Worm (Caenorhabditis elegans) whole organism, L3 larva: ENCODE data around the gene T05A1.5.

ENCODE experiments used
- ama-1 ChIP-seq: fragments of 150-350 bp; optimal IDR thresholded peaks from 2 replicates; lab custom pipeline; 2018
- fkh-10 ChIP-seq: sonication (generic microtip); optimal IDR thresholded peaks from 2 replicates; lab custom pipeline; 2017; ENCODE audit warnings: missing biosample characterization, missing genetic modification reagents, missing genetic modification characterization
- lin-39 ChIP-seq: fragments of 150-350 bp; optimal IDR thresholded peaks from 2 replicates; lab custom pipeline; 2018; ENCODE audit warnings: missing biosample characterization, missing genetic modification reagents, missing genetic modification characterization
- nhr-25 ChIP-seq: sonication (generic microtip); optimal IDR thresholded peaks from 2 replicates; lab custom pipeline; 2017; ENCODE audit warnings: missing biosample characterization, missing genetic modification characterization
- nhr-76 ChIP-seq: fragments of 150-350 bp; sonication (generic microtip); optimal IDR thresholded peaks from 5 replicates; lab custom pipeline; 2014; ENCODE audit warnings: missing biosample characterization, missing genetic modification characterization
- pqm-1 ChIP-seq: fragments of 150-350 bp; optimal IDR thresholded peaks from 2 replicates; lab custom pipeline; 2017; ENCODE audit warnings: missing biosample characterization, missing genetic modification characterization, inconsistent platforms
- sea-2 ChIP-seq: fragments of 150-350 bp; sonication (generic microtip); optimal IDR thresholded peaks from 4 replicates; lab custom pipeline; 2014; ENCODE audit warnings: missing biosample characterization, missing genetic modification reagents, missing genetic modification characterization
- snpc-4 ChIP-seq: fragments of 150-350 bp; optimal IDR thresholded peaks from 2 replicates; lab custom pipeline; 2014; ENCODE audit warnings: missing biosample characterization, missing genetic modification characterization
- unc-62 ChIP-seq: fragments of 150-350 bp; sonication (generic microtip); optimal IDR thresholded peaks from 4 replicates; lab custom pipeline; 2014; ENCODE audit warnings: missing biosample characterization, missing genetic modification reagents, missing genetic modification characterization
- zag-1 ChIP-seq: fragments of 150-350 bp; optimal IDR thresholded peaks from 2 replicates; lab custom pipeline; 2014; ENCODE audit warnings: missing biosample characterization, missing genetic modification characterization
- ztf-11 ChIP-seq: fragments of 150-350 bp; optimal IDR thresholded peaks from 2 replicates; lab custom pipeline; 2014; ENCODE audit warnings: missing biosample characterization, missing genetic modification characterization

ce11 chrIV:9537500-9537899 is 8.6 kb upstream of the T05A1.5 start:
- no peak for TF ChIP-seq unc-62
- TF ChIP-seq snpc-4 (tag; lab: Kevin White, UChicago): no peak
- TF ChIP-seq nhr-76 (tag; lab: Kevin White, UChicago): no peak
- no peak for TF ChIP-seq sea-2
- TF ChIP-seq fkh-10 (GFP tag; lab: Kevin White, UChicago): no peak
- TF ChIP-seq ama-1: no peak
- TF ChIP-seq pqm-1 (tag; lab: Kevin White, UChicago): peak; percentile 15
- TF ChIP-seq ztf-11: no peak
- TF ChIP-seq lin-39: no peak
- no peak for TF ChIP-seq nhr-25 (tag; lab: Kevin White, UChicago)
- no peak for TF ChIP-seq zag-1
